Worm (Caenorhabditis elegans): ENCODE data around the gene acl-2.

acl-2 gene

ce11 chrV:10039837-10040236 lies 8.9 kb upstream of the acl-2 start (continued):
- TF ChIP-seq Y55F3AM.14 (GFP tag; optimal IDR thresholded peaks at IDR 0.05) (peak; percentile 50), ZK546.5 (tag; optimal IDR thresholded peaks at IDR 0.05) (no peak), alr-1 (tag; optimal IDR thresholded peaks at IDR 0.05) (no peak)

ce11 chrV:10037040-10037439 lies 6.1 kb upstream of the acl-2 start, which contains the start of gene F57A8.1:
Gene F57A8.1, plus strand, starts transcription at chrV:10037340.
- TF ChIP-seq blmp-1 (tag; optimal IDR thresholded peaks at IDR 0.05; ENCODE audit: insufficient read depth) (no peak), dmd-4 (tag; optimal IDR thresholded peaks at IDR 0.05) (no peak), unc-62 (GFP tag; optimal IDR thresholded peaks at IDR 0.05) (no peak), lin-13 (GFP tag; optimal IDR thresholded peaks at IDR 0.05) (no peak)

DNA sequence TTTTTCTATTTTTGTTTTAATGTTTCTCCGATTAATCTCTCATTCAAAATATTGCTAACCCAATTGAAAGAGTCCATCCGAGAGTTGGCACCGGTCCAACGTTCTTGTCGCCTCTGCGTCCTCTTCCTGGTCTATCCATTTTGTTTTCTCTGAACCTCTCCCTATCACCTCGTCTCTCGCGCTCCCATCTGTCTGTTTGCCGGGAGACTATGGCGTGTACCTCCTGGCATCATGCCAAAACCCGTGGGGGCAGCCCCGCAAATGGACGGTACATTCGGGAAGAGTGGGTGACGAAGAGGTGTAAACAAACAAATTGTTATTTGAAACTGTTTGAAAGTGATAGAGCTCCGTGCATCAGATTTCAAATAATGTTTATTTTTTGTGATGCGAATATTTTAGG lies 5.4 kb upstream of the acl-2 start, which contains the start of gene T06E8.2:
Gene T06E8.2, minus strand, starts transcription at position 139 of the 400 bp plus-strand sequence.
- no peak for TF ChIP-seq lin-39 (tag; optimal IDR thresholded peaks at IDR 0.05)
- no peak for TF ChIP-seq nhr-12 (tag; optimal IDR thresholded peaks at IDR 0.05)
- peak; percentile 41 for TF ChIP-seq peb-1 (tag; optimal IDR thresholded peaks at IDR 0.05)
- no peak for TF ChIP-seq ztf-11 (tag; optimal IDR thresholded peaks at IDR 0.05)
- no peak for TF ChIP-seq ama-1 (optimal IDR thresholded peaks at IDR 0.05)
- TF ChIP-seq ceh-82 (tag; optimal IDR thresholded peaks at IDR 0.05), result no peak
- no peak for TF ChIP-seq nhr-11 (tag; optimal IDR thresholded peaks at IDR 0.05)
- TF ChIP-seq alr-1 (tag; optimal IDR thresholded peaks at IDR 0.05), result no peak
- no peak for TF ChIP-seq gmeb-1 (tag; optimal IDR thresholded peaks at IDR 0.05)
- TF ChIP-seq nhr-21 (tag; optimal IDR thresholded peaks at IDR 0.05), result no peak
- no peak for TF ChIP-seq fos-1 (tag; optimal IDR thresholded peaks at IDR 0.05)
- no peak for TF ChIP-seq ZK546.5 (tag; optimal IDR thresholded peaks at IDR 0.05)
- TF ChIP-seq dmd-4 (tag; optimal IDR thresholded peaks at IDR 0.05), result no peak
- TF ChIP-seq ztf-4 (tag; optimal IDR thresholded peaks at IDR 0.05), result no peak
- TF ChIP-seq blmp-1 (tag; optimal IDR thresholded peaks at IDR 0.05; ENCODE audit: insufficient read depth), result no peak
- TF ChIP-seq ztf-1 (GFP tag; conservative IDR thresholded peaks at IDR 0.05), result no peak
- peak; percentile 27 for TF ChIP-seq sem-4 (tag; optimal IDR thresholded peaks at IDR 0.05)
- TF ChIP-seq elt-3 (tag; optimal IDR thresholded peaks at IDR 0.05), result no peak
- TF ChIP-seq skn-1 (tag; optimal IDR thresholded peaks at IDR 0.05), result no peak
- TF ChIP-seq nhr-10 (tag; optimal IDR thresholded peaks at IDR 0.05), result no peak
- TF ChIP-seq lin-13 (GFP tag; optimal IDR thresholded peaks at IDR 0.05), result no peak
- TF ChIP-seq mab-5 (tag; optimal IDR thresholded peaks at IDR 0.05), result no peak
- TF ChIP-seq nhr-77 (tag; optimal IDR thresholded peaks at IDR 0.05), result no peak
- TF ChIP-seq egl-27 (tag; optimal IDR thresholded peaks at IDR 0.05), result peak; percentile 53
- TF ChIP-seq sma-9 (GFP tag; optimal IDR thresholded peaks at IDR 0.05), result peak; percentile 84
- no peak for TF ChIP-seq sma-9 (tag; optimal IDR thresholded peaks at IDR 0.05)
- TF ChIP-seq sma-3 (GFP tag; optimal IDR thresholded peaks at IDR 0.05), result peak; percentile 43
- no peak for TF ChIP-seq unc-39 (tag; optimal IDR thresholded peaks at IDR 0.05)
- TF ChIP-seq Y55F3AM.14 (GFP tag; optimal IDR thresholded peaks at IDR 0.05), result no peak
- TF ChIP-seq nhr-129 (tag; optimal IDR thresholded peaks at IDR 0.05), result peak; percentile 66
- peak; percentile 50 for TF ChIP-seq C34F6.9 (tag; optimal IDR thresholded peaks at IDR 0.05)
- TF ChIP-seq aly-2 (tag; optimal IDR thresholded peaks at IDR 0.05), result no peak
- no peak for TF ChIP-seq unc-62 (GFP tag; optimal IDR thresholded peaks at IDR 0.05)
- TF ChIP-seq crh-2 (tag; optimal IDR thresholded peaks at IDR 0.05), result no peak
- no peak for TF ChIP-seq nhr-23 (tag; optimal IDR thresholded peaks at IDR 0.05)
- no peak for TF ChIP-seq unc-55 (GFP tag; optimal IDR thresholded peaks at IDR 0.05)
- TF ChIP-seq lsy-2 (tag; optimal IDR thresholded peaks at IDR 0.05), result peak in 1 of 2 experiments; percentile 69
- TF ChIP-seq nhr-237 (tag; optimal IDR thresholded peaks at IDR 0.05), result no peak
- TF ChIP-seq zag-1 (tag; optimal IDR thresholded peaks at IDR 0.05), result no peak
- peak; percentile 33 for TF ChIP-seq snpc-4 (tag; optimal IDR thresholded peaks at IDR 0.05)
- TF ChIP-seq lin-11 (tag; optimal IDR thresholded peaks at IDR 0.05), result no peak
- no peak for TF ChIP-seq mbf-1 (tag; optimal IDR thresholded peaks at IDR 0.05)
- peak; percentile 7 for TF ChIP-seq nhr-25 (tag; optimal IDR thresholded peaks at IDR 0.05)
- no peak for TF ChIP-seq mdl-1 (tag; optimal IDR thresholded peaks at IDR 0.05)
- peak; percentile 85 for TF ChIP-seq F13H6.1 (tag; optimal IDR thresholded peaks at IDR 0.05)
- no peak for TF ChIP-seq elt-1 (tag; optimal IDR thresholded peaks at IDR 0.05)
- no peak for TF ChIP-seq nhr-6 (tag; optimal IDR thresholded peaks at IDR 0.05)
- no peak for TF ChIP-seq R02D3.7 (tag; optimal IDR thresholded peaks at IDR 0.05)
- no peak for TF ChIP-seq ceh-16 (tag; optimal IDR thresholded peaks at IDR 0.05)

All from whole organism, L2 larva.